Worm (Caenorhabditis elegans) whole organism, L1 larva: ENCODE measurements around the gene C35B1.9.

Source experiments
- jun-1 ChIP-seq: fragments of 150-350 bp; optimal IDR thresholded peaks from 2 replicates; lab custom pipeline; 2014; ENCODE audit warnings: missing biosample characterization, missing genetic modification reagents, missing genetic modification characterization
- mef-2 ChIP-seq: fragments of 150-350 bp; optimal IDR thresholded peaks from 2 replicates; lab custom pipeline; 2014; ENCODE audit warnings: missing biosample characterization, missing genetic modification characterization
- nhr-12 ChIP-seq: sonication (generic microtip); optimal IDR thresholded peaks from 2 replicates; lab custom pipeline; 2017; ENCODE audit warnings: missing biosample characterization, missing genetic modification characterization
- nhr-76 ChIP-seq: sonication (generic microtip); optimal IDR thresholded peaks from 2 replicates; lab custom pipeline; 2017; ENCODE audit warnings: missing biosample characterization, missing genetic modification characterization
- skn-1 ChIP-seq: fragments of 150-350 bp; optimal IDR thresholded peaks from 2 replicates; lab custom pipeline; 2014; ENCODE audit warnings: missing biosample characterization, missing genetic modification characterization
- snu-23 ChIP-seq: sonication (generic microtip); optimal IDR thresholded peaks from 2 replicates; lab custom pipeline; 2016; ENCODE audit warnings: missing genetic modification characterization, missing compliant biosample characterization
- sptf-1 ChIP-seq: fragments of 150-350 bp; optimal IDR thresholded peaks from 2 replicates; lab custom pipeline; 2014; ENCODE audit warnings: missing biosample characterization, missing genetic modification characterization
- unc-62 ChIP-seq: fragments of 150-350 bp; optimal IDR thresholded peaks from 2 replicates; lab custom pipeline; 2014; ENCODE audit warnings: missing biosample characterization, missing genetic modification reagents, missing genetic modification characterization

DNA sequence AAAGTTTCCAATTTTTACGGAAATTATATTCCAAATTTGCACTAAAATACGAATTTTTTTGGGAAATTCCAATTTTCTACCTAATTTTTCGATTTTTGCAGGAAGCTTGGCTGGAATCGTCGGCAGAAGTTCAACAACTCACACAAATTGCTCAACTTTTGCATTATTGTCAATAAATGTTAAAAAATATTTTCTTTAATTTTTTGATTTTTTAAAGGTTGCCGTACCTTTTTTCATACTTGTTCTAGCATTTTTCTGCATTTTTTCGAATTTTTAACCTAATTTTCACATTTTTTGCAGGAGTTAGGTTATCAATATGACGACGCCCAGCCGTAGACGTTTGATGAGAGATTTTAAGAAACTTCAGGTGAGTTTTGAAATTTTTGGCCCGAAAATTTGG, 22.0 kb upstream of the C35B1.9 start, which contains the start of gene ubc-1:
- TF ChIP-seq mef-2 (tag; lab: Kevin White, UChicago) (no peak), sptf-1 (no peak), nhr-76 (tag; lab: Kevin White, UChicago) (no peak), snu-23 (GFP tag; lab: Kevin White, UChicago) (no peak), nhr-12 (tag; lab: Kevin White, UChicago) (no peak), skn-1 (no peak), jun-1 (tag; lab: Kevin White, UChicago) (no peak), unc-62 (GFP tag; lab: Kevin White, UChicago) (no peak)
